Fruit fly (Drosophila melanogaster) whole organism, embryonic: ENCODE results near the gene Dbx.

ENCODE experiments used
- CG10321 ChIP-seq: fragments of 200-800 bp; sonication (Bioruptor generic); IDR thresholded peaks from 2 replicates; pipeline ENCODE4 v1.3.6; 2022; ENCODE audit warnings: missing biosample characterization, missing genetic modification characterization
- CG10462 ChIP-seq: fragments of 200-800 bp; sonication (Bioruptor generic); optimal IDR thresholded peaks from 2 replicates; lab custom pipeline; 2016; ENCODE audit warnings: missing biosample characterization, missing genetic modification characterization
- CG14667 ChIP-seq: fragments of 200-800 bp; sonication (Bioruptor generic); IDR thresholded peaks from 2 replicates; pipeline ENCODE4 v1.3.6; 2022; ENCODE audit warnings: missing biosample characterization, missing genetic modification characterization
- CG15514 ChIP-seq: fragments of 200-800 bp; sonication (Bioruptor generic); optimal IDR thresholded peaks from 3 replicates; lab custom pipeline; 2017; ENCODE audit warnings: missing biosample characterization, missing genetic modification characterization, mild to moderate bottlenecking, moderate library complexity, missing genetic modification reagents
- CG17829 ChIP-seq: fragments of 200-800 bp; optimal IDR thresholded peaks from 2 replicates; lab custom pipeline; 2019; ENCODE audit warnings: missing biosample characterization, mild to moderate bottlenecking, missing genetic modification characterization, moderate library complexity
- CG34224 ChIP-seq: fragments of 200-800 bp; sonication (Bioruptor generic); IDR thresholded peaks from 3 replicates; pipeline ENCODE4 v1.3.6; 2022; ENCODE audit warnings: missing biosample characterization, missing genetic modification characterization; ENCODE audit not compliant: partially characterized antibody
- CG3726 ChIP-seq: fragments of 200-800 bp; sonication (Bioruptor generic); IDR thresholded peaks from 3 replicates; pipeline ENCODE4, ENCODE4 v1.3.6; 2022; ENCODE audit warnings: missing biosample characterization, missing genetic modification characterization
- CG3847 ChIP-seq: fragments of 200-800 bp; sonication (Bioruptor generic); IDR thresholded peaks from 2 replicates; pipeline ENCODE4 v1.3.6; 2022; ENCODE audit warnings: missing biosample characterization, missing genetic modification characterization
- CG5245 ChIP-seq: fragments of 200-800 bp; sonication (Bioruptor generic); optimal IDR thresholded peaks from 3 replicates; lab custom pipeline; 2016; ENCODE audit warnings: missing biosample characterization, missing genetic modification characterization
- CG8089 ChIP-seq: fragments of 200-800 bp; sonication (Bioruptor generic); optimal IDR thresholded peaks from 3 replicates; lab custom pipeline; 2016; ENCODE audit warnings: missing biosample characterization, missing genetic modification characterization
- CG8944 ChIP-seq: fragments of 200-800 bp; sonication (Bioruptor generic); optimal IDR thresholded peaks from 3 replicates; lab custom pipeline; 2016; ENCODE audit warnings: missing biosample characterization, missing genetic modification characterization
- CG9932 ChIP-seq: fragments of 200-800 bp; sonication (Bioruptor generic); IDR thresholded peaks from 2 replicates; pipeline ENCODE4 v1.3.6; 2022; ENCODE audit warnings: missing biosample characterization, missing genetic modification characterization
- Dbx ChIP-seq: fragments of 200-800 bp; sonication (Bioruptor generic); IDR thresholded peaks from 3 replicates; pipeline ENCODE4 v1.3.6; 2022; ENCODE audit warnings: missing biosample characterization, missing genetic modification characterization
- Dll ChIP-seq: fragments of 200-800 bp; sonication (Bioruptor generic); IDR thresholded peaks from 4 replicates; pipeline ENCODE4 v1.3.6; 2022; ENCODE audit warnings: missing biosample characterization, missing genetic modification characterization; ENCODE audit not compliant: partially characterized antibody
- Doc3 ChIP-seq: fragments of 200-800 bp; sonication (Bioruptor generic); IDR thresholded peaks from 3 replicates; pipeline ENCODE4 v1.3.6; 2022; ENCODE audit warnings: missing biosample characterization, missing genetic modification characterization; ENCODE audit not compliant: partially characterized antibody
- Dp ChIP-seq: fragments of 200-800 bp; sonication (Bioruptor generic); optimal IDR thresholded peaks from 2 replicates; lab custom pipeline; 2018; ENCODE audit warnings: missing biosample characterization, mild to moderate bottlenecking, missing genetic modification characterization, moderate library complexity
- Dref ChIP-seq: fragments of 200-800 bp; sonication (Bioruptor generic); IDR thresholded peaks from 2 replicates; pipeline ENCODE4 v1.3.6; 2022; ENCODE audit warnings: missing biosample characterization, missing genetic modification characterization
- E2f1 ChIP-seq: fragments of 200-800 bp; sonication (Bioruptor generic); IDR thresholded peaks from 2 replicates; pipeline ENCODE4 v1.3.6; 2022; ENCODE audit warnings: missing biosample characterization, missing genetic modification characterization
- E2f2 ChIP-seq: fragments of 200-800 bp; sonication (Bioruptor generic); IDR thresholded peaks from 2 replicates; pipeline ENCODE4 v1.3.6; 2022; ENCODE audit warnings: missing biosample characterization, missing genetic modification characterization
- HLH3B ChIP-seq: fragments of 200-800 bp; sonication (Bioruptor generic); IDR thresholded peaks from 2 replicates; pipeline ENCODE4 v1.3.6; 2022; ENCODE audit warnings: missing biosample characterization, missing genetic modification characterization
- HLH4C ChIP-seq: fragments of 200-800 bp; sonication (Bioruptor generic); IDR thresholded peaks from 3 replicates; pipeline ENCODE4 v1.3.6; 2022; ENCODE audit warnings: missing biosample characterization, missing genetic modification characterization; ENCODE audit not compliant: partially characterized antibody
- Hr39 ChIP-seq: fragments of >200 bp; optimal IDR thresholded peaks from 2 replicates; lab custom pipeline; 2017
- Lim3 ChIP-seq: fragments of 200-800 bp; sonication (Bioruptor generic); IDR thresholded peaks from 2 replicates; pipeline ENCODE4 v1.3.6; 2022; ENCODE audit warnings: missing biosample characterization, missing genetic modification characterization
- Mad ChIP-seq: fragments of 200-800 bp; sonication (Bioruptor generic); optimal IDR thresholded peaks from 2 replicates; lab custom pipeline; 2016; ENCODE audit warnings: missing biosample characterization, missing genetic modification characterization
- NC2α ChIP-seq: fragments of 200-800 bp; sonication (Bioruptor generic); optimal IDR thresholded peaks from 2 replicates; lab custom pipeline; 2016; ENCODE audit warnings: missing biosample characterization, missing genetic modification characterization
- Neu2 ChIP-seq: fragments of 200-800 bp; sonication (Bioruptor generic); optimal IDR thresholded peaks from 3 replicates; lab custom pipeline; 2016; ENCODE audit warnings: missing biosample characterization, missing genetic modification characterization, borderline replicate concordance
- Ptx1 ChIP-seq: fragments of 200-800 bp; sonication (Bioruptor generic); IDR thresholded peaks from 2 replicates; pipeline ENCODE4 v1.3.6; 2022; ENCODE audit warnings: missing biosample characterization, missing genetic modification characterization
- Sry-δ ChIP-seq: fragments of 200-800 bp; sonication (Bioruptor generic); optimal IDR thresholded peaks from 2 replicates; lab custom pipeline; 2016; ENCODE audit warnings: missing biosample characterization, missing genetic modification characterization
- Ssrp ChIP-seq: fragments of 200-800 bp; sonication (Bioruptor generic); optimal IDR thresholded peaks from 2 replicates; lab custom pipeline; 2018; ENCODE audit warnings: missing biosample characterization, mild to moderate bottlenecking, missing genetic modification characterization, moderate library complexity
- Trl ChIP-seq, 3 experiments: fragments of >200 bp in 2 of 3; fragments of 200-800 bp in 1 of 3; sonication (Bioruptor generic) in 1 of 3; optimal IDR thresholded peaks; 2 replicates in 1 of 3; 3 replicates in 2 of 3; lab custom pipeline; 2016 to 2017; ENCODE audit warnings: missing biosample characterization in 1 of 3, missing genetic modification characterization in 1 of 3
- YL-1 ChIP-seq: fragments of 200-800 bp; sonication (Bioruptor generic); optimal IDR thresholded peaks from 3 replicates; lab custom pipeline; 2017; ENCODE audit warnings: missing biosample characterization, mild to moderate bottlenecking, missing genetic modification characterization
- ato ChIP-seq: fragments of 200-800 bp; sonication (Bioruptor generic); IDR thresholded peaks from 2 replicates; pipeline ENCODE4 v1.3.6; 2022; ENCODE audit warnings: missing biosample characterization, missing genetic modification characterization; ENCODE audit not compliant: partially characterized antibody
- chm ChIP-seq: fragments of 200-800 bp; sonication (Bioruptor generic); IDR thresholded peaks from 2 replicates; pipeline ENCODE4 v1.3.6; 2022; ENCODE audit warnings: missing biosample characterization, missing genetic modification characterization
- eve ChIP-seq, 2 experiments: fragments of >200 bp; optimal IDR thresholded peaks; 2 replicates each; lab custom pipeline; 2017; ENCODE audit warnings: missing biosample characterization in 2 of 2, missing genetic modification characterization in 2 of 2
- gfzf ChIP-seq: fragments of 200-800 bp; sonication (Bioruptor generic); optimal IDR thresholded peaks from 2 replicates; lab custom pipeline; 2016; ENCODE audit warnings: missing biosample characterization, mild to moderate bottlenecking, missing genetic modification characterization, moderate library complexity
- gro ChIP-seq: fragments of 200-800 bp; sonication (Bioruptor generic); optimal IDR thresholded peaks from 2 replicates; lab custom pipeline; 2016; ENCODE audit warnings: missing biosample characterization, missing genetic modification characterization
- knrl ChIP-seq: fragments of 200-800 bp; sonication (Bioruptor generic); IDR thresholded peaks from 3 replicates; pipeline ENCODE4 v1.3.6; 2022; ENCODE audit warnings: missing biosample characterization, missing genetic modification characterization; ENCODE audit not compliant: partially characterized antibody
- nmo ChIP-seq: fragments of 200-800 bp; sonication (Bioruptor generic); optimal IDR thresholded peaks from 2 replicates; lab custom pipeline; 2018; ENCODE audit warnings: missing biosample characterization, mild to moderate bottlenecking, missing genetic modification characterization, moderate library complexity
- onecut ChIP-seq: fragments of 200-800 bp; sonication (Bioruptor generic); IDR thresholded peaks from 2 replicates; pipeline ENCODE4 v1.3.6; 2022; ENCODE audit warnings: missing biosample characterization, missing genetic modification characterization
- pho ChIP-seq: fragments of 200-800 bp; sonication (Bioruptor generic); optimal IDR thresholded peaks from 2 replicates; lab custom pipeline; 2016; ENCODE audit warnings: missing biosample characterization, missing genetic modification characterization
- ranshi ChIP-seq: fragments of 200-800 bp; sonication (Bioruptor generic); IDR thresholded peaks from 2 replicates; pipeline ENCODE4 v1.3.6; 2022; ENCODE audit warnings: missing biosample characterization, missing genetic modification characterization
- row ChIP-seq: fragments of 200-800 bp; sonication (Bioruptor generic); IDR thresholded peaks from 3 replicates; pipeline ENCODE4 v1.3.6; 2022; ENCODE audit warnings: missing biosample characterization, missing genetic modification characterization
- slbo ChIP-seq: fragments of 200-800 bp; sonication (Bioruptor generic); IDR thresholded peaks from 2 replicates; pipeline ENCODE4 v1.3.6; 2022; ENCODE audit warnings: missing biosample characterization, missing genetic modification characterization
- stwl ChIP-seq: fragments of 200-800 bp; sonication (Bioruptor generic); optimal IDR thresholded peaks from 3 replicates; lab custom pipeline; 2018; ENCODE audit warnings: missing biosample characterization, mild to moderate bottlenecking, missing genetic modification characterization, moderate library complexity
- tin ChIP-seq: fragments of 200-800 bp; sonication (Bioruptor generic); optimal IDR thresholded peaks from 3 replicates; lab custom pipeline; 2016; ENCODE audit warnings: missing biosample characterization, missing genetic modification characterization
- unpg ChIP-seq: fragments of 200-800 bp; sonication (Bioruptor generic); optimal IDR thresholded peaks from 3 replicates; lab custom pipeline; 2018; ENCODE audit warnings: missing biosample characterization, mild to moderate bottlenecking, missing genetic modification characterization, moderate library complexity
- vvl ChIP-seq: fragments of 200-800 bp; sonication (Bioruptor generic); IDR thresholded peaks from 2 replicates; pipeline ENCODE4 v1.3.6; 2022; ENCODE audit warnings: missing biosample characterization, missing genetic modification characterization

Gene Dbx

DNA sequence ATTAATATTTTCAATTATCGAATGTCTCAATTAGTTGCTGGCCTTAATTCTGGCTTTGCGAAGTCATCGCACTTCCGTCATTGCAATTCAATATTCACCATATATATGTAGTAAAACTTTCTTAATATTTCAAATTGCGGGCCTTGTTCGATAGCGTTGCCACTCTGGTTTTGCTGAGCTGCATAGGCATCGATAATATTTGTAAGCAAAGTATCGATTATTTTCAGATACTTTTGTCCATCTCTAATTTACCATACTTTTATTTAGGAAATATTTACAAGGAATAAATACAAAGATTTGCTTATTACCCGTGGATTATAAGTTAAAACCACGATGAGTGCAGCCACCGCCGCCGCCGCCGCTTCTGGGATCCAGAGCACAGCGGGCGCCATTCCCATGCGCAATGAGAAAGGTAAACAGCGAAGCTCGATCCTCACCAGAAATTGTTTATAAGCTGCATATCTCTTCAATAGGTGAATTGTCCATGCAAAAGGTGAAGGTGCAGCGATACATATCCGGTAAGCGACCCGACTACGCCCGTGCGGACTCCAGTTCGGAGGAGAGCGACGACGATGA lies 19.8 kb downstream of the Dbx start, which contains the start of gene Mfap1 (continued):
- TF ChIP-seq YL-1 (GFP tag; lab: Kevin White, UChicago): peak; percentile 33
- no peak for TF ChIP-seq ranshi (GFP tag; lab: Robert Waterston, UW)
- TF ChIP-seq NC2α: no peak
- TF ChIP-seq HLH4C (GFP tag; lab: Robert Waterston, UW): peak; percentile 31; the same call in 2 of the 3 replicates
- peak; percentile 98 for TF ChIP-seq E2f2 (GFP tag; lab: Robert Waterston, UW)
- TF ChIP-seq Neu2 (GFP tag; lab: Kevin White, UChicago): no peak
- peak; percentile 21; the same call in 1 of the 3 replicates for TF ChIP-seq Dbx (GFP tag; lab: Robert Waterston, UW)
- TF ChIP-seq Trl (optimal IDR thresholded peaks at IDR 0.05; lab: Kevin White, UChicago): no peak
- TF ChIP-seq Trl (GFP tag; optimal IDR thresholded peaks at IDR 0.05; lab: Kevin White, UChicago): no peak
- no peak for TF ChIP-seq chm (GFP tag; lab: Robert Waterston, UW)
- TF ChIP-seq CG5245 (GFP tag; lab: Kevin White, UChicago): no peak
- no peak for TF ChIP-seq CG8089 (GFP tag; lab: Kevin White, UChicago)
- TF ChIP-seq CG17829 (tag; lab: Kevin White, UChicago): peak; percentile 23
- TF ChIP-seq knrl (GFP tag; lab: Robert Waterston, UW): peak; percentile 72
- peak; percentile 26 for TF ChIP-seq nmo
- TF ChIP-seq CG3726: no peak
- TF ChIP-seq pho (GFP tag; lab: Kevin White, UChicago): no peak
- peak; percentile 99 for TF ChIP-seq onecut (GFP tag; lab: Robert Waterston, UW)
- peak; percentile 32 for TF ChIP-seq gfzf (GFP tag; lab: Kevin White, UChicago)
- TF ChIP-seq CG15514 (GFP tag; lab: Kevin White, UChicago): peak; percentile 71
- 0 out of 2 replicates have a peak, but pooled peaks have one; percentile 15 for TF ChIP-seq ato (GFP tag; lab: Robert Waterston, UW)
- no peak for TF ChIP-seq CG10462 (GFP tag; lab: Kevin White, UChicago)
- 0 out of 2 replicates have a peak, but pooled peaks have one; percentile 20 for TF ChIP-seq HLH3B (GFP tag; lab: Robert Waterston, UW)
- peak; percentile 84 for TF ChIP-seq Sry-δ (GFP tag; lab: Kevin White, UChicago)

DNA sequence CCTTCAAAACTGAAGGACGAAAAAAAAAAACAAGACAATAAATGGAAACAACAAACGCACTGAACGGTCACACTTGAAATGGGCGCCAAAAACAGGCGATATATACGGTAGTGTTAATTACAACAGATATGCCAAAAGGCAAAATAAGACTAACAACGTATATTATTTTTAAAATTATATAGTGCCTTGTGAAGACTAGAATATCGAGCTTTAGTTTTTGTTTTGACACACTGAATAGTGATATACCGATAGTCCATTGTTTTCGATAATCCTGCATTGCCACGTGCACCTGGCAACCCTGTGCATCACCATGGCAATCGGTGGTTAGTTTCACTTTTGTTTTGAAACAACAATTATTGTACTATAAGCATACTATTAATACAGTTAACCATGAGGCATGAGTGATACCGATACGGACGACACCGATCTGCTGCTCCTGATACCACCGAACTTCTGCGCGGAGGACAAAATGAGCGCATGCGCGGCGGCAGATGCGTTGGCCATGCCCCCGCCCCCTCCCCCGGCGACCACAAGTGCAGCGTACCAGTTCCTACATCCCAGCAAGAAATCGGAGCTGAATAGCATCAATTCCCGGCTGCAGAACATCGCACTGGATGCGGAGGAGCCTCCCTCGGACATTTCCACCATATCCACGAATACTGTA lies 26.5 kb downstream of the Dbx start, which contains the start of the genes mu2 and Cnb:
Gene mu2 (minus strand): TSS at position 13 of the 664 bp plus-strand sequence.
Gene Cnb (plus strand): TSS at position 103 of the 664 bp plus-strand sequence.
- TF ChIP-seq vvl (GFP tag; lab: Robert Waterston, UW): 0 out of 2 replicates have a peak, but pooled peaks have one; percentile 11
- TF ChIP-seq E2f1 (GFP tag; lab: Robert Waterston, UW): peak; percentile 27; the same call in 1 of the 2 replicates
- peak; percentile 82 for TF ChIP-seq CG3847 (GFP tag; lab: Robert Waterston, UW)
- TF ChIP-seq CG34224: peak; percentile 89
- peak; percentile 64 for TF ChIP-seq slbo (GFP tag; lab: Robert Waterston, UW)
- TF ChIP-seq Dbx (GFP tag; lab: Robert Waterston, UW): peak; percentile 26; the same call in 1 of the 3 replicates
- peak; percentile 48 for TF ChIP-seq Hr39
- peak; percentile 73 for TF ChIP-seq Dp (GFP tag; lab: Kevin White, UChicago)
- TF ChIP-seq pho (GFP tag; lab: Kevin White, UChicago): peak; percentile 52
- 0 out of 2 replicates have a peak, but pooled peaks have one; percentile 32 for TF ChIP-seq CG10321 (GFP tag; lab: Robert Waterston, UW)
- TF ChIP-seq row (GFP tag; lab: Robert Waterston, UW): peak; percentile 89
- peak; percentile 24 for TF ChIP-seq tin (GFP tag; lab: Kevin White, UChicago)
- peak; percentile 60 for TF ChIP-seq gfzf (GFP tag; lab: Kevin White, UChicago)
- peak; percentile 73 for TF ChIP-seq CG9932 (GFP tag; lab: Robert Waterston, UW)
- peak; percentile 4 for TF ChIP-seq CG8944 (GFP tag; lab: Kevin White, UChicago)
- peak; percentile 35 for TF ChIP-seq Mad (GFP tag; lab: Kevin White, UChicago)
- no peak for TF ChIP-seq CG14667 (GFP tag; lab: Robert Waterston, UW)
- no peak for TF ChIP-seq eve (GFP tag; optimal IDR thresholded peaks at IDR 0.05; lab: Kevin White, UChicago)
- 0 out of 2 replicates have a peak, but pooled peaks have one; percentile 10 for TF ChIP-seq Ptx1 (GFP tag; lab: Robert Waterston, UW)
- no peak for TF ChIP-seq unpg
- peak; percentile 83 for TF ChIP-seq Doc3 (GFP tag; lab: Robert Waterston, UW)
- no peak for TF ChIP-seq Ssrp (tag; lab: Kevin White, UChicago)
- no peak for TF ChIP-seq Lim3 (GFP tag; lab: Robert Waterston, UW)
- peak; percentile 90 for TF ChIP-seq stwl (tag; lab: Kevin White, UChicago)
- TF ChIP-seq E2f2 (GFP tag; lab: Robert Waterston, UW): peak; percentile 87
- TF ChIP-seq gro (GFP tag; lab: Kevin White, UChicago): no peak
- TF ChIP-seq Dll (GFP tag; lab: Robert Waterston, UW): peak; percentile 86
- peak; percentile 68 for TF ChIP-seq Dref (GFP tag; lab: Robert Waterston, UW)
